Fruit fly (Drosophila melanogaster) whole organism: Measurements from ENCODE around the gene spz.

ENCODE experiments used
- EcR ChIP-seq, 2 experiments: fragments of >200 bp; optimal IDR thresholded peaks; 2 replicates each; lab custom pipeline; 2017; ENCODE audit warnings: missing biosample characterization in 2 of 2, missing genetic modification characterization in 2 of 2, missing genetic modification reagents in 2 of 2
- pan ChIP-seq: fragments of >200 bp; optimal IDR thresholded peaks from 2 replicates; lab custom pipeline; 2017
- psq ChIP-seq: fragments of >200 bp; optimal IDR thresholded peaks from 2 replicates; lab custom pipeline; 2017

dm6 chr3R:27098638-27099037 lies 28.8 kb upstream of the spz start:
- TF ChIP-seq psq (lab: Kevin White, UChicago) (no peak), EcR (GFP tag; optimal IDR thresholded peaks at IDR 0.05; lab: Kevin White, UChicago) (no peak), pan (lab: Kevin White, UChicago) (no peak)
